Fruit fly (Drosophila melanogaster) whole organism, prepupa: Measurements from ENCODE around the gene Rpn1.

ENCODE experiments used
- Blimp-1 ChIP-seq: fragments of 200-800 bp; sonication (Bioruptor generic); optimal IDR thresholded peaks from 3 replicates; lab custom pipeline; 2017; ENCODE audit warnings: missing biosample characterization, missing genetic modification characterization, mild to moderate bottlenecking, moderate library complexity, missing genetic modification reagents
- CG10631 ChIP-seq: fragments of 200-800 bp; sonication (Bioruptor generic); optimal IDR thresholded peaks from 2 replicates; lab custom pipeline; 2016; ENCODE audit warnings: missing biosample characterization, missing genetic modification characterization
- CG11902 ChIP-seq: fragments of 200-800 bp; sonication (Bioruptor generic); optimal IDR thresholded peaks from 3 replicates; lab custom pipeline; 2016; ENCODE audit warnings: missing biosample characterization, missing genetic modification characterization
- CG15336 ChIP-seq: fragments of 200-800 bp; sonication (Bioruptor generic); IDR thresholded peaks from 2 replicates; pipeline ENCODE4 v1.3.6; 2022; ENCODE audit warnings: missing biosample characterization, missing genetic modification characterization
- CG1621 ChIP-seq: fragments of 200-800 bp; sonication (Bioruptor generic); optimal IDR thresholded peaks from 3 replicates; lab custom pipeline; 2018; ENCODE audit warnings: missing biosample characterization, mild to moderate bottlenecking, missing genetic modification characterization
- CG31627 ChIP-seq: fragments of 200-800 bp; sonication (Bioruptor generic); optimal IDR thresholded peaks from 3 replicates; lab custom pipeline; 2016; ENCODE audit warnings: missing biosample characterization, missing genetic modification characterization
- CG32006 ChIP-seq: fragments of 200-800 bp; sonication (Bioruptor generic); optimal IDR thresholded peaks from 3 replicates; lab custom pipeline; 2017; ENCODE audit warnings: missing biosample characterization, mild to moderate bottlenecking, missing genetic modification characterization
- CG34406 ChIP-seq: fragments of 200-800 bp; sonication (Bioruptor generic); optimal IDR thresholded peaks from 3 replicates; lab custom pipeline; 2016; ENCODE audit warnings: missing biosample characterization, missing genetic modification characterization
- CG3919 ChIP-seq: fragments of 200-800 bp; sonication (Bioruptor generic); optimal IDR thresholded peaks from 3 replicates; lab custom pipeline; 2016; ENCODE audit warnings: missing biosample characterization, missing genetic modification characterization
- CG4318 ChIP-seq: fragments of 200-800 bp; sonication (Bioruptor generic); optimal IDR thresholded peaks from 3 replicates; lab custom pipeline; 2017; ENCODE audit warnings: missing biosample characterization, mild to moderate bottlenecking, missing genetic modification characterization
- CG6276 ChIP-seq: fragments of 200-800 bp; sonication (Bioruptor generic); optimal IDR thresholded peaks from 2 replicates; lab custom pipeline; 2017; ENCODE audit warnings: missing biosample characterization, mild to moderate bottlenecking, missing genetic modification characterization
- CG6792 ChIP-seq: fragments of 200-800 bp; sonication (Bioruptor generic); optimal IDR thresholded peaks from 3 replicates; lab custom pipeline; 2016; ENCODE audit warnings: missing biosample characterization, missing genetic modification characterization
- CG6808 ChIP-seq: fragments of 200-800 bp; sonication (Bioruptor generic); optimal IDR thresholded peaks from 3 replicates; lab custom pipeline; 2017; ENCODE audit warnings: missing biosample characterization, missing genetic modification characterization, mild to moderate bottlenecking, moderate library complexity, missing genetic modification reagents
- CG6854 ChIP-seq: fragments of 200-800 bp; sonication (Bioruptor generic); optimal IDR thresholded peaks from 2 replicates; lab custom pipeline; 2017; ENCODE audit warnings: missing biosample characterization, mild to moderate bottlenecking, missing genetic modification characterization
- CG7368 ChIP-seq: fragments of 200-800 bp; sonication (Bioruptor generic); optimal IDR thresholded peaks from 3 replicates; lab custom pipeline; 2016; ENCODE audit warnings: missing biosample characterization, missing genetic modification characterization
- CG8319 ChIP-seq: fragments of 200-800 bp; sonication (Bioruptor generic); optimal IDR thresholded peaks from 3 replicates; lab custom pipeline; 2016; ENCODE audit warnings: missing biosample characterization, missing genetic modification characterization
- Eip78C ChIP-seq: fragments of 200-800 bp; sonication (Bioruptor generic); peaks from one replicate; lab custom pipeline; 2016; ENCODE audit warnings: missing biosample characterization, missing genetic modification characterization
- Eip93F ChIP-seq: fragments of 200-800 bp; sonication (Bioruptor generic); optimal IDR thresholded peaks from 2 replicates; lab custom pipeline; 2016; ENCODE audit warnings: missing biosample characterization, mild to moderate bottlenecking, missing genetic modification characterization
- Ets21C ChIP-seq: fragments of 200-800 bp; sonication (Bioruptor generic); optimal IDR thresholded peaks from 3 replicates; lab custom pipeline; 2016; ENCODE audit warnings: missing biosample characterization, missing genetic modification characterization
- Ets96B ChIP-seq: fragments of 200-800 bp; optimal IDR thresholded peaks from 2 replicates; lab custom pipeline; 2019; ENCODE audit warnings: missing biosample characterization, mild to moderate bottlenecking, missing genetic modification characterization, moderate library complexity
- Hr38 ChIP-seq: sonication (Bioruptor generic); optimal IDR thresholded peaks from 2 replicates; lab custom pipeline; 2016; ENCODE audit warnings: missing biosample characterization, missing genetic modification characterization
- Hr39 ChIP-seq: fragments of 200-800 bp; sonication (Bioruptor generic); optimal IDR thresholded peaks from 2 replicates; lab custom pipeline; 2016; ENCODE audit warnings: missing biosample characterization, missing genetic modification characterization
- Lpt ChIP-seq: fragments of 200-800 bp; sonication (Bioruptor generic); optimal IDR thresholded peaks from 3 replicates; lab custom pipeline; 2016; ENCODE audit warnings: missing biosample characterization, missing genetic modification characterization
- Met ChIP-seq: fragments of 200-800 bp; sonication (Bioruptor generic); optimal IDR thresholded peaks from 3 replicates; lab custom pipeline; 2016; ENCODE audit warnings: missing biosample characterization, missing genetic modification characterization
- OdsH ChIP-seq: fragments of 200-800 bp; sonication (Bioruptor generic); optimal IDR thresholded peaks from 3 replicates; lab custom pipeline; 2016; ENCODE audit warnings: missing biosample characterization, missing genetic modification characterization
- Sox102F ChIP-seq: fragments of 200-800 bp; sonication (Bioruptor generic); optimal IDR thresholded peaks from 2 replicates; lab custom pipeline; 2016; ENCODE audit warnings: missing biosample characterization, mild to moderate bottlenecking, missing genetic modification characterization
- Sox14 ChIP-seq: fragments of 200-800 bp; sonication (Bioruptor generic); optimal IDR thresholded peaks from 3 replicates; lab custom pipeline; 2016; ENCODE audit warnings: missing biosample characterization, missing genetic modification characterization
- eg ChIP-seq: fragments of 200-800 bp; sonication (Bioruptor generic); IDR thresholded peaks from 3 replicates; pipeline ENCODE4 v1.3.6; 2022; ENCODE audit warnings: missing biosample characterization, missing genetic modification characterization
- fd59A ChIP-seq: fragments of 200-800 bp; sonication (Bioruptor generic); optimal IDR thresholded peaks from 2 replicates; lab custom pipeline; 2017; ENCODE audit warnings: missing biosample characterization, mild to moderate bottlenecking, missing genetic modification characterization, missing genetic modification reagents
- fd85E ChIP-seq: fragments of 200-800 bp; sonication (Bioruptor generic); optimal IDR thresholded peaks from 3 replicates; lab custom pipeline; 2016; ENCODE audit warnings: missing biosample characterization, missing genetic modification characterization
- fkh ChIP-seq: fragments of 200-800 bp; sonication (Bioruptor generic); optimal IDR thresholded peaks from 3 replicates; lab custom pipeline; 2017; ENCODE audit warnings: missing biosample characterization, mild to moderate bottlenecking, missing genetic modification characterization, moderate library complexity
- net ChIP-seq: fragments of 200-800 bp; sonication (Bioruptor generic); optimal IDR thresholded peaks from 3 replicates; lab custom pipeline; 2016; ENCODE audit warnings: missing biosample characterization, missing genetic modification characterization
- spab ChIP-seq: fragments of 200-800 bp; sonication (Bioruptor generic); optimal IDR thresholded peaks from 2 replicates; lab custom pipeline; 2017; ENCODE audit warnings: missing biosample characterization, mild to moderate bottlenecking, missing genetic modification characterization, missing genetic modification reagents
- svp ChIP-seq: fragments of 200-800 bp; sonication (Bioruptor generic); peaks from one replicate; lab custom pipeline; 2016; ENCODE audit warnings: missing biosample characterization, missing genetic modification characterization

The Rpn1 gene

DNA sequence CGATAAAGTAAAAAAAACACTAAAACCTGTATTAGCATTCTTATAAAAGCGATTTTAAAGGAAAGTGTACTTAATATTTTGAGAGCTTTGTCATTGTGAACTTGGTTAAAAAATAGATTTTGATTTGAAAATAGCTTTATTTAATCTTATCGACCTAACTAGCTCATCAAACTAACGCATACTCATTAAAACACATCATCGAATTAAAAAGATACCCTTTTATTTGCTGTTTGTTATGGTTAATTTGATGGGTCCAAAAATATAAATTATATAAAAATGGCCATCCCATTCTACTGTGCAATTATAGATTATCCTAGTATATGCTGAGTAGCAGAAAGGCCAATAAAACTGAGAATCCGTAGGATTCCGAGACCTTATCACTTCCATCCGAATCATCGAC lies 36.2 kb downstream of the Rpn1 start, which contains the start of gene CG32219:
TSS of gene CG32219 (minus strand) at position 101 of the 400 bp plus-strand sequence.
- TF ChIP-seq CG6854 (GFP tag; lab: Kevin White, UChicago) (no peak), spab (GFP tag; lab: Kevin White, UChicago) (no peak), Sox14 (no peak), CG10631 (GFP tag; lab: Kevin White, UChicago) (no peak), CG31627 (GFP tag; lab: Kevin White, UChicago) (no peak), fkh (GFP tag; lab: Kevin White, UChicago) (no peak), OdsH (no peak), CG6808 (GFP tag; lab: Kevin White, UChicago) (no peak)
- TF ChIP-seq, all 60 proteins: peak for 0

DNA sequence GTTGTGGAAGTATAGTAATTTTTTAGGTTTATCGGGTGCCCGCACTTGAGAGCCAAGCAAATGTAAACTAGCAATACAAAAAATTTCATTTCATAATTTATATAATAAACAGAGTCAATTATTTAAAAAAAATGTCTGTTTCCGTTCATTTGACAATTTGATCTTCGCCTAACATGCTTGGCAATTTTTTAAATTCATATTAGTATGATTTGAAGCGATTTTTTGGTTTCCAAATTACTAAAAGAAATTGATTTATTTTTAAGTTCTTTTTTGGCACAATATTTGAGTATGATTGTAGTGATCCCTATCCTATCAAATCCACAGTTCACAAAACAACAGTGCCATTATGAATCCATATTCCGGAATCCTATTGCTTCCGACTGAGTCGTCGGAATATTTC lies 37.0 kb downstream of the Rpn1 start, which contains the start of gene CG34258:
TSS of gene CG34258 (minus strand) at position 101 of the 400 bp plus-strand sequence.
- TF ChIP-seq svp (GFP tag; lab: Kevin White, UChicago) = no peak
- TF ChIP-seq Ets96B (tag; lab: Kevin White, UChicago) = no peak
- no peak for TF ChIP-seq CG10631 (GFP tag; lab: Kevin White, UChicago)
- no peak for TF ChIP-seq CG4318 (GFP tag; lab: Kevin White, UChicago)
- TF ChIP-seq net (GFP tag; lab: Kevin White, UChicago) = no peak
- no peak for TF ChIP-seq Met (GFP tag; lab: Kevin White, UChicago)
- TF ChIP-seq Hr39 (GFP tag; lab: Kevin White, UChicago) = no peak
- no peak for TF ChIP-seq CG8319 (GFP tag; lab: Kevin White, UChicago)
- TF ChIP-seq Eip78C (GFP tag; lab: Kevin White, UChicago) = no peak
- TF ChIP-seq Blimp-1 (GFP tag; lab: Kevin White, UChicago) = no peak
- no peak for TF ChIP-seq Ets21C (GFP tag; lab: Kevin White, UChicago)
- TF ChIP-seq CG6276 (GFP tag; lab: Kevin White, UChicago) = no peak
- no peak for TF ChIP-seq Hr38 (GFP tag; lab: Kevin White, UChicago)
- no peak for TF ChIP-seq eg (GFP tag; lab: Robert Waterston, UW)
- TF ChIP-seq CG32006 = no peak
- no peak for TF ChIP-seq CG11902 (GFP tag; lab: Kevin White, UChicago)
- no peak for TF ChIP-seq CG15336 (GFP tag; lab: Robert Waterston, UW)
- no peak for TF ChIP-seq Eip93F
- TF ChIP-seq Sox102F (GFP tag; lab: Kevin White, UChicago) = no peak

DNA sequence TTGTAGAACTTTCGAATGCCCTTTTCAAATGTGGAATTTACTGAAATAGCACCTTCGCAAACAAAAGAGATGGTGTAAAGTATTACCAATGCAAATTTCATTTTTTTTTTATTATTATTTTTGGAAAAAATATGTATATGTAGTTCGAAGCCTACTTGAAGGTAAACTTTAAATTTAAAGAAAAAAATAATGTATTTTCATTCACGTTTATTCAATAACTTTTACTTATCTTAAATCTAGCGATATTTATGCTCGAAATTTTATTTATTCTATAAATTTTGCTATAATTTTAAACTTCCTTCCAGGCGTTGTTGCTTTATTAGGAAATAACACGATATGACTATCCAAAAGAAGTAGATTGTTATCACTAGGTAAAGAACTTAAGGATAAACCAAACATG lies 37.8 kb downstream of the Rpn1 start, which contains the start of gene CG33710:
TSS of gene CG33710 (minus strand) at position 101 of the 400 bp plus-strand sequence.
- no peak for TF ChIP-seq CG15336 (GFP tag; lab: Robert Waterston, UW)
- no peak for TF ChIP-seq CG6792
- TF ChIP-seq CG1621 (tag; lab: Kevin White, UChicago) = no peak
- TF ChIP-seq CG34406 (GFP tag; lab: Kevin White, UChicago) = no peak
- no peak for TF ChIP-seq CG11902 (GFP tag; lab: Kevin White, UChicago)
- TF ChIP-seq CG6854 (GFP tag; lab: Kevin White, UChicago) = no peak
- TF ChIP-seq fd85E (GFP tag; lab: Kevin White, UChicago) = no peak
- no peak for TF ChIP-seq CG10631 (GFP tag; lab: Kevin White, UChicago)
- TF ChIP-seq Eip78C (GFP tag; lab: Kevin White, UChicago) = no peak
- TF ChIP-seq Lpt = no peak
- no peak for TF ChIP-seq CG3919 (GFP tag; lab: Kevin White, UChicago)
- TF ChIP-seq Met (GFP tag; lab: Kevin White, UChicago) = no peak

DNA sequence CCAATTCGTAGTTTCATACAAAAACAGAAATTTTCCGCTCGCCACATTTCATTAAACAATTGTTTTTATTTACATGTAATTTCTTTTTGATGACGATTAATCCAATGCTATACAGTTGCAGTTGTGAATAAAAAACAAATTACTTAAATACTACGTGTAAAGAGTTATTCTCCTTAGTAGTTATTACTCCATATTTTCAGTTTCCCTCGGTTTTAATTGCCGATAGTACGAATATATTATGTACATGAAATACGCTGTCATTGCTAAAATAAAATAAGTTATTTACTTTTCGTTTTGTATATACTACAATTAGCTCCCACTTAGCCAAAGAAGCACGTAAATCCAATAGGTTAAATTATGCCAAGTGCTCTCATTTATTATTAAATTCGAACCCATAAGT lies 38.8 kb downstream of the Rpn1 start, which contains the start of gene CG42655:
TSS of gene CG42655 (minus strand) at position 101 of the 400 bp plus-strand sequence.
- no peak for TF ChIP-seq CG34406 (GFP tag; lab: Kevin White, UChicago)
- TF ChIP-seq fd59A (GFP tag; lab: Kevin White, UChicago) = no peak

DNA sequence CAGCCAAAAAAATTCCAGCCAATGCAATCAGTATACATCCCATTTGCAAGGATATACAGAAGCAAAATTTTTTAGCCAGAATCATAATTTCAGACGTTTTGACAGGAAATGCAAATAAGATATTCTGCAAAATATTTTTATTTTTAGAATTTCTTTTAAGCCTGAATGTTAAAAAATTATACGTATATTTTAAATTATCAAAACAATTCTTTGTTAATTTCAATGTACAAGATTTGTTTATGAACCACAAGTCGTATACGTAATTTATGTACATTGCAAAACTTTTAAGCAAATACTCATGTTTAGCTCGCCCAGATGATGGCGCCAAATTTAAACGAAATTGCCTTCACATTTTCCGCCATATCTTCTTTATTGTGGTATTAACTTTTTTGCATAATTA lies 39.6 kb downstream of the Rpn1 start, which contains the start of gene CG42654:
TSS of gene CG42654 (minus strand) at position 101 of the 400 bp plus-strand sequence.
- TF ChIP-seq CG7368 (GFP tag; lab: Kevin White, UChicago) (no peak), CG10631 (GFP tag; lab: Kevin White, UChicago) (no peak), CG15336 (GFP tag; lab: Robert Waterston, UW) (no peak)
